Fruit fly (Drosophila melanogaster) whole organism, prepupa: ENCODE measurements around the gene CG43057.

Experiments used
- CG16779 ChIP-seq: fragments of 200-800 bp; sonication (Bioruptor generic); optimal IDR thresholded peaks from 3 replicates; lab custom pipeline; 2017; ENCODE audit warnings: missing biosample characterization, mild to moderate bottlenecking, missing genetic modification characterization
- CG31627 ChIP-seq: fragments of 200-800 bp; sonication (Bioruptor generic); optimal IDR thresholded peaks from 3 replicates; lab custom pipeline; 2016; ENCODE audit warnings: missing biosample characterization, missing genetic modification characterization
- CG3919 ChIP-seq: fragments of 200-800 bp; sonication (Bioruptor generic); optimal IDR thresholded peaks from 3 replicates; lab custom pipeline; 2016; ENCODE audit warnings: missing biosample characterization, missing genetic modification characterization
- CG8119 ChIP-seq: fragments of 200-800 bp; sonication (Bioruptor generic); IDR thresholded peaks from 3 replicates; pipeline ENCODE4 v1.3.6; 2022; ENCODE audit warnings: missing biosample characterization, missing genetic modification characterization
- CG8319 ChIP-seq: fragments of 200-800 bp; sonication (Bioruptor generic); optimal IDR thresholded peaks from 3 replicates; lab custom pipeline; 2016; ENCODE audit warnings: missing biosample characterization, missing genetic modification characterization
- Eip75B ChIP-seq: fragments of 200-800 bp; sonication (Bioruptor generic); optimal IDR thresholded peaks from 3 replicates; lab custom pipeline; 2016; ENCODE audit warnings: missing biosample characterization, missing genetic modification characterization
- Ets96B ChIP-seq: fragments of 200-800 bp; optimal IDR thresholded peaks from 2 replicates; lab custom pipeline; 2019; ENCODE audit warnings: missing biosample characterization, mild to moderate bottlenecking, missing genetic modification characterization, moderate library complexity
- Gug ChIP-seq: fragments of 200-800 bp; sonication (Bioruptor generic); IDR thresholded peaks from 2 replicates; pipeline ENCODE4 v1.3.6; 2022; ENCODE audit warnings: missing biosample characterization, missing genetic modification characterization
- Hr38 ChIP-seq: sonication (Bioruptor generic); optimal IDR thresholded peaks from 2 replicates; lab custom pipeline; 2016; ENCODE audit warnings: missing biosample characterization, missing genetic modification characterization
- Hr4 ChIP-seq: fragments of 200-800 bp; sonication (Bioruptor generic); optimal IDR thresholded peaks from 3 replicates; lab custom pipeline; 2016; ENCODE audit warnings: missing biosample characterization, missing genetic modification characterization
- esn ChIP-seq: fragments of 200-800 bp; sonication (Bioruptor generic); optimal IDR thresholded peaks from 2 replicates; lab custom pipeline; 2016; ENCODE audit warnings: missing biosample characterization, mild to moderate bottlenecking, missing genetic modification characterization, moderate library complexity
- fd85E ChIP-seq: fragments of 200-800 bp; sonication (Bioruptor generic); optimal IDR thresholded peaks from 3 replicates; lab custom pipeline; 2016; ENCODE audit warnings: missing biosample characterization, missing genetic modification characterization
- fkh ChIP-seq: fragments of 200-800 bp; sonication (Bioruptor generic); optimal IDR thresholded peaks from 3 replicates; lab custom pipeline; 2017; ENCODE audit warnings: missing biosample characterization, mild to moderate bottlenecking, missing genetic modification characterization, moderate library complexity
- ss ChIP-seq, 2 experiments: fragments of 200-800 bp; sonication (Bioruptor generic); optimal IDR thresholded peaks; 2 replicates in 1 of 2; 3 replicates in 1 of 2; lab custom pipeline; 2017 to 2018; ENCODE audit warnings: mild to moderate bottlenecking in 2 of 2, missing biosample characterization in 2 of 2, missing genetic modification characterization in 2 of 2, moderate library complexity in 1 of 2
- svp ChIP-seq: fragments of 200-800 bp; sonication (Bioruptor generic); peaks from one replicate; lab custom pipeline; 2016; ENCODE audit warnings: missing biosample characterization, missing genetic modification characterization
- topi ChIP-seq: fragments of 200-800 bp; sonication (Bioruptor generic); optimal IDR thresholded peaks from 3 replicates; lab custom pipeline; 2016; ENCODE audit warnings: missing biosample characterization, missing genetic modification characterization
- vri ChIP-seq: fragments of 200-800 bp; sonication (Bioruptor generic); optimal IDR thresholded peaks from 3 replicates; lab custom pipeline; 2016; ENCODE audit warnings: missing biosample characterization, mild to moderate bottlenecking, missing genetic modification characterization

Gene CG43057

DNA sequence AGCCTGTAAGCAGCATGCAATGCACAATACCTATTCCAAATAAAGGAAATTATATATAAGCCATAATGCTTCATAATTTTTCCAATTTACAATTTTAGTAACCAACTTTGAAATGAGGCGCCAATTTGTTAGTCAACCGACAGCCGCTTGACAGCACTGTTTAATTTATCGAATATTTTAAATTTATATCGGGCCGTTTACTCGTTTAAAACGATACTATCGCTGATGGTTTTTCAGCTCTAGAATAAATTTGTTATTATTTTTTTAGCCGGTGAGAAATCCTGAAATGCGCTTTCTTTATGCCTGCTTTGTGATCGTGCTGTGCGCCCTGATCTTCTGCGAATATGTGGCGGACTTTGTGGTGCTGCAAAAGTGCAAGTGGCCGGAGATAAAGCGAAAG, 45.0 kb downstream of the CG43057 start, which contains the start of gene PGAP5:
PGAP5 (plus strand) TSS at position 126 of the 400 bp plus-strand sequence.
- TF ChIP-seq ss (GFP tag; optimal IDR thresholded peaks at IDR 0.05; lab: Kevin White, UChicago) (no peak), fkh (GFP tag; lab: Kevin White, UChicago) (no peak), topi (GFP tag; lab: Kevin White, UChicago) (no peak), vri (no peak), CG31627 (peak; percentile 0), Eip75B (GFP tag; lab: Kevin White, UChicago) (no peak), fd85E (no peak), esn (GFP tag; lab: Kevin White, UChicago) (peak; percentile 35), Gug (GFP tag; lab: Robert Waterston, UW) (no peak), Hr4 (GFP tag; lab: Kevin White, UChicago) (no peak), Hr38 (no peak), Ets96B (tag; lab: Kevin White, UChicago) (no peak)

DNA sequence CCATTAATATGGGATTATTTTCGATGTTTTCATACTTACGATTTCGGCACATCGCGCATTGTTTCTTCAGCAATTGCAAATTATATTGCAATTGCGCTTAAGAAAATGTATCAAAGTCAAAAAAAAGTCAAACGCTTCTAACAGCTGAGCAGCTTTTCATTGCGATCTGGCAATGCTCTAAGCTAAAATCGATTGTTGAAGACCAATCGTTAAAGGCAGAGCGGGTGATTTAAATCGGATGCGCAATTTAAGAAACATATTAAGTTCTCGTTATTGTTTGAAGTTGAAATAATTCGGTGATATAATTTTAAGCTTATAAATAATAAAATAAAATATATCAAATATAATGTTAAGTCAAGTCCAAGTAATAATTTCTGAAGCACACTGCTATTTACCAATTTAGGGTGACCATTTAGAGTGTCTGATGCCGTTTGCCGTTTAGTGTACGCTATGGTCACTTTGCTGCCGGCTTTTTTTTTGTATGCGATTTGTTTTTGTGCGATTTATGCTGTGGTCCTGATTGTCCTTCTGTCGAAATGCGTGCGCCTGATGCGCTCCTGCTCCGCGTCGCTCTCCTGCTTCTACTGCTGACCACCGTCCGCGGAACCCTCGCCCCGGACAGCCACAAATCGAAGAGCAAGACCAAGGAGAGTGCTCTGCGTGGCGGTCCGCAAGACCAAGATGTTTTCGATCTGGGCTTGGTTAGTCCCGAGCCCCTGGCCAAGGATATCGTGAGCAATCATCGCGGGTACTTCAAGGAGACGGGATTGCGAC, 46.9 kb downstream of the CG43057 start, which contains the start of the genes CG8475 and CG8460:
CG8475 (minus strand) TSS at position 162 of the 774 bp plus-strand sequence.
CG8460 (plus strand) TSS at position 437 of the 774 bp plus-strand sequence.
- no peak for TF ChIP-seq CG16779
- no peak for TF ChIP-seq Gug (GFP tag; lab: Robert Waterston, UW)
- TF ChIP-seq CG8119 (GFP tag; lab: Robert Waterston, UW) = no peak
- no peak for TF ChIP-seq CG8319

DNA sequence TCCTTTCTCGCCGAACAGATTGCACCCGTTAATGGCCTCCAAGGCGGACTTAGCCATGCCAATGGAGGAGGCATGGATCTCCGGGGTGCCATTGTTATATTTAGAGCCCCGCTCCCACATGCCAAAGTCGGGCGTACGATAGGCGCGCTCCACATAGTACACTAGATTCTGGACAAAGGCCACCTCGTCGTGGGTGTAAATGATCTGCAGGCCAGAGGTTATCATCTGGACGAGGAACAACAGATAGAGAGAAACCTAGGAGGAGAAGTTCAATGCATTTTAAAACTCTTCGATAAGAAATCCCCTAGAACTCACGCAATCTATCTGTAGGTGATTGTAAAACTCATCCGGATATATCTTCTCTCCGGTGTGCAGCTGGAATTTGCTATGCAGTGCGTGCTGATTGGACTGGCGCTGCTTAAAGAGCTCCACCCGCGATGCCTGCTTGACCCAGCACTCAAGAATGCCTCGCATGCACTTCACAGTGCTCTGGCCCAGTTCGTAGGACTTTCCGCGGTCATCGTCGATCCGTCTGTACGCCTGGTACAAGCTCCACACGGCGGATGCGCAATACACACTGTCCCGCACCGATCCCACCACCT, 48.0 kb downstream of the CG43057 start:
- no peak for TF ChIP-seq CG3919
- TF ChIP-seq svp (GFP tag; lab: Kevin White, UChicago) = peak; percentile 99
